Worm (Caenorhabditis elegans) whole organism, L4 larva: ENCODE measurements around the gene Y39B6A.7.

ENCODE experiments used
- Y5F2A.4 ChIP-seq: fragments of 200-800 bp; sonication (Bioruptor generic); optimal IDR thresholded peaks from 2 replicates; lab custom pipeline; 2018; ENCODE audit warnings: mild to moderate bottlenecking, missing genetic modification characterization, missing compliant biosample characterization
- aly-2 ChIP-seq: sonication (generic microtip); optimal IDR thresholded peaks from 2 replicates; lab custom pipeline; 2018; ENCODE audit warnings: missing biosample characterization, missing genetic modification characterization
- ama-1 ChIP-seq: fragments of 150-350 bp; optimal IDR thresholded peaks from 2 replicates; lab custom pipeline; 2014; ENCODE audit warnings: inconsistent platforms, mixed read lengths
- ceh-44 ChIP-seq: fragments of 200-800 bp; sonication (Bioruptor generic); IDR thresholded peaks from 2 replicates; pipeline ENCODE4 v1.3.6; 2022; ENCODE audit warnings: missing genetic modification reagents, missing genetic modification characterization, missing compliant biosample characterization
- ceh-82 ChIP-seq: sonication (generic microtip); optimal IDR thresholded peaks from 2 replicates; lab custom pipeline; 2017; ENCODE audit warnings: missing biosample characterization, missing genetic modification characterization
- ces-1 ChIP-seq: fragments of 150-350 bp; sonication (generic microtip); optimal IDR thresholded peaks from 4 replicates; lab custom pipeline; 2014; ENCODE audit warnings: missing biosample characterization, missing genetic modification reagents, missing genetic modification characterization
- mep-1 ChIP-seq: fragments of 150-350 bp; sonication (generic microtip); optimal IDR thresholded peaks from 3 replicates; lab custom pipeline; 2014; ENCODE audit warnings: missing biosample characterization, missing genetic modification characterization
- nhr-237 ChIP-seq: sonication (generic microtip); optimal IDR thresholded peaks from 2 replicates; lab custom pipeline; 2017; ENCODE audit warnings: missing biosample characterization, missing genetic modification characterization
- unc-130 ChIP-seq: sonication (generic microtip); optimal IDR thresholded peaks from 2 replicates; lab custom pipeline; 2016; ENCODE audit warnings: missing genetic modification reagents, missing genetic modification characterization, missing compliant biosample characterization
- unc-39 ChIP-seq: sonication (generic microtip); optimal IDR thresholded peaks from 2 replicates; lab custom pipeline; 2017; ENCODE audit warnings: missing biosample characterization, missing genetic modification characterization
- unc-62 ChIP-seq, 3 experiments: fragments of 150-350 bp in 1 of 3; sonication (generic microtip); optimal IDR thresholded peaks in 2 of 3; peaks in 1 of 3; 1 replicate in 1 of 3; 2 replicates in 2 of 3; lab custom pipeline; 2014 to 2017; ENCODE audit warnings: missing biosample characterization in 3 of 3, missing genetic modification characterization in 3 of 3, missing genetic modification reagents in 3 of 3, missing genotype in 1 of 3

ce11 chrV:19107065-19107464 lies 41.9 kb downstream of the Y39B6A.7 start:
- TF ChIP-seq ama-1 (no peak), ces-1 (no peak), nhr-237 (tag; lab: Kevin White, UChicago) (no peak), ceh-82 (tag; lab: Kevin White, UChicago) (no peak), Y5F2A.4 (GFP tag; lab: Kevin White, UChicago) (no peak), unc-62 (GFP tag; optimal IDR thresholded peaks at IDR 0.05 in 1 of 2; lab: Kevin White, UChicago) (no peak), unc-62 (tag; optimal IDR thresholded peaks at IDR 0.05; lab: Kevin White, UChicago) (no peak), mep-1 (no peak), aly-2 (tag; lab: Kevin White, UChicago) (no peak), unc-39 (tag; lab: Kevin White, UChicago) (no peak), ceh-44 (GFP tag; lab: Robert Waterston, UW) (no peak), unc-130 (no peak)
